Fruit fly (Drosophila melanogaster) whole organism, embryonic: ENCODE data around the gene Suv3.

Source experiments
- Adf1 ChIP-seq: fragments of 200-800 bp; sonication (Bioruptor generic); IDR thresholded peaks from 2 replicates; pipeline ENCODE4 v1.3.6; 2022; ENCODE audit warnings: missing biosample characterization, missing genetic modification characterization
- Atf-2 ChIP-seq: fragments of 200-800 bp; sonication (Bioruptor generic); optimal IDR thresholded peaks from 2 replicates; lab custom pipeline; 2016; ENCODE audit warnings: missing biosample characterization, missing genetic modification characterization
- CG10543 ChIP-seq: fragments of 200-800 bp; sonication (Bioruptor generic); optimal IDR thresholded peaks from 3 replicates; lab custom pipeline; 2017; ENCODE audit warnings: missing biosample characterization, mild to moderate bottlenecking, missing genetic modification characterization, moderate library complexity
- CG11398 ChIP-seq: fragments of 200-800 bp; sonication (Bioruptor generic); optimal IDR thresholded peaks from 2 replicates; lab custom pipeline; 2016; ENCODE audit warnings: missing biosample characterization, missing genetic modification characterization
- CG11456 ChIP-seq: fragments of 200-800 bp; sonication (Bioruptor generic); IDR thresholded peaks from 3 replicates; pipeline ENCODE4 v1.3.6; 2022; ENCODE audit warnings: missing biosample characterization, missing genetic modification characterization
- CG12744 ChIP-seq: fragments of 200-800 bp; sonication (Bioruptor generic); optimal IDR thresholded peaks from 2 replicates; lab custom pipeline; 2016; ENCODE audit warnings: missing biosample characterization, missing genetic modification characterization
- CG1602 ChIP-seq: fragments of 200-800 bp; sonication (Bioruptor generic); optimal IDR thresholded peaks from 3 replicates; lab custom pipeline; 2016; ENCODE audit warnings: missing biosample characterization, missing genetic modification characterization
- CG17186 ChIP-seq: fragments of 200-800 bp; sonication (Bioruptor generic); optimal IDR thresholded peaks from 3 replicates; lab custom pipeline; 2017; ENCODE audit warnings: missing biosample characterization, missing genetic modification reagents, missing genetic modification characterization
- CG17912 ChIP-seq: fragments of 200-800 bp; sonication (Bioruptor generic); optimal IDR thresholded peaks from 2 replicates; lab custom pipeline; 2018; ENCODE audit warnings: missing biosample characterization, mild to moderate bottlenecking, missing genetic modification characterization
- CG18262 ChIP-seq: fragments of 200-800 bp; optimal IDR thresholded peaks from 3 replicates; lab custom pipeline; 2019; ENCODE audit warnings: missing biosample characterization, mild to moderate bottlenecking, missing genetic modification characterization, moderate library complexity
- CG2129 ChIP-seq: fragments of 200-800 bp; sonication (Bioruptor generic); IDR thresholded peaks from 2 replicates; pipeline ENCODE4 v1.3.6; 2022; ENCODE audit warnings: missing biosample characterization, missing genetic modification characterization; ENCODE audit not compliant: partially characterized antibody
- CG2202 ChIP-seq: fragments of 200-800 bp; sonication (Bioruptor generic); optimal IDR thresholded peaks from 2 replicates; lab custom pipeline; 2018; ENCODE audit warnings: missing biosample characterization, mild to moderate bottlenecking, missing genetic modification characterization
- CG3065 ChIP-seq: fragments of 200-800 bp; sonication (Bioruptor generic); optimal IDR thresholded peaks from 2 replicates; lab custom pipeline; 2016; ENCODE audit warnings: missing biosample characterization, missing genetic modification characterization
- CG31388 ChIP-seq: fragments of 200-800 bp; sonication (Bioruptor generic); optimal IDR thresholded peaks from 2 replicates; lab custom pipeline; 2016; ENCODE audit warnings: missing biosample characterization, missing genetic modification characterization
- CG31441 ChIP-seq: fragments of 200-800 bp; sonication (Bioruptor generic); IDR thresholded peaks from 2 replicates; pipeline ENCODE4 v1.3.6; 2022; ENCODE audit warnings: missing biosample characterization, missing genetic modification characterization
- CG33557 ChIP-seq: fragments of 200-800 bp; sonication (Bioruptor generic); optimal IDR thresholded peaks from 2 replicates; lab custom pipeline; 2019; ENCODE audit warnings: missing biosample characterization, mild to moderate bottlenecking, missing genetic modification characterization, moderate library complexity
- CG4730 ChIP-seq: fragments of 200-800 bp; sonication (Bioruptor generic); IDR thresholded peaks from 2 replicates; pipeline ENCODE4 v1.3.6; 2022; ENCODE audit warnings: missing biosample characterization, missing genetic modification characterization
- CG6765 ChIP-seq: fragments of 200-800 bp; sonication (Bioruptor generic); optimal IDR thresholded peaks from 3 replicates; lab custom pipeline; 2017; ENCODE audit warnings: missing biosample characterization, mild to moderate bottlenecking, missing genetic modification characterization
- CG8944 ChIP-seq: fragments of 200-800 bp; sonication (Bioruptor generic); optimal IDR thresholded peaks from 3 replicates; lab custom pipeline; 2016; ENCODE audit warnings: missing biosample characterization, missing genetic modification characterization
- CG9932 ChIP-seq: fragments of 200-800 bp; sonication (Bioruptor generic); IDR thresholded peaks from 2 replicates; pipeline ENCODE4 v1.3.6; 2022; ENCODE audit warnings: missing biosample characterization, missing genetic modification characterization
- Chrac-16 ChIP-seq: fragments of 200-800 bp; sonication (Bioruptor generic); optimal IDR thresholded peaks from 3 replicates; lab custom pipeline; 2016; ENCODE audit warnings: missing biosample characterization, missing genetic modification characterization
- D19A ChIP-seq: fragments of 200-800 bp; optimal IDR thresholded peaks from 3 replicates; lab custom pipeline; 2019; ENCODE audit warnings: missing biosample characterization, mild to moderate bottlenecking, missing genetic modification characterization, moderate library complexity
- HLH3B ChIP-seq: fragments of 200-800 bp; sonication (Bioruptor generic); IDR thresholded peaks from 2 replicates; pipeline ENCODE4 v1.3.6; 2022; ENCODE audit warnings: missing biosample characterization, missing genetic modification characterization
- HLH54F ChIP-seq: fragments of 200-800 bp; sonication (Bioruptor generic); optimal IDR thresholded peaks from 3 replicates; lab custom pipeline; 2016; ENCODE audit warnings: missing biosample characterization, missing genetic modification characterization
- Hmx ChIP-seq: fragments of 200-800 bp; sonication (Bioruptor generic); optimal IDR thresholded peaks from 2 replicates; lab custom pipeline; 2016; ENCODE audit warnings: missing biosample characterization, missing genetic modification characterization
- Hr51 ChIP-seq, 2 experiments: fragments of 200-800 bp; sonication (Bioruptor generic); optimal IDR thresholded peaks; 2 replicates in 1 of 2; 3 replicates in 1 of 2; lab custom pipeline; 2016 to 2018; ENCODE audit warnings: missing biosample characterization in 2 of 2, missing genetic modification characterization in 2 of 2, mild to moderate bottlenecking in 1 of 2, moderate library complexity in 1 of 2
- MTF-1 ChIP-seq: fragments of 200-800 bp; sonication (Bioruptor generic); optimal IDR thresholded peaks from 2 replicates; lab custom pipeline; 2018; ENCODE audit warnings: missing biosample characterization, mild to moderate bottlenecking, missing genetic modification characterization, borderline replicate concordance
- Neu2 ChIP-seq: fragments of 200-800 bp; sonication (Bioruptor generic); optimal IDR thresholded peaks from 3 replicates; lab custom pipeline; 2016; ENCODE audit warnings: missing biosample characterization, missing genetic modification characterization, borderline replicate concordance
- Opbp ChIP-seq: fragments of 200-800 bp; sonication (Bioruptor generic); IDR thresholded peaks from 3 replicates; pipeline ENCODE4 v1.3.6; 2022; ENCODE audit warnings: missing biosample characterization, missing genetic modification characterization; ENCODE audit not compliant: partially characterized antibody
- Sox102F ChIP-seq: fragments of 200-800 bp; sonication (Bioruptor generic); optimal IDR thresholded peaks from 2 replicates; lab custom pipeline; 2018; ENCODE audit warnings: missing biosample characterization, mild to moderate bottlenecking, missing genetic modification characterization, moderate library complexity
- TFAM ChIP-seq: fragments of 200-800 bp; sonication (Bioruptor generic); optimal IDR thresholded peaks from 2 replicates; lab custom pipeline; 2017; ENCODE audit warnings: missing biosample characterization, missing genetic modification characterization, inconsistent platforms
- Xbp1 ChIP-seq: fragments of 200-800 bp; sonication (Bioruptor generic); optimal IDR thresholded peaks from 3 replicates; lab custom pipeline; 2016; ENCODE audit warnings: missing biosample characterization, mild to moderate bottlenecking, missing genetic modification characterization
- aop ChIP-seq: fragments of 200-800 bp; sonication (Bioruptor generic); IDR thresholded peaks from 2 replicates; pipeline ENCODE4 v1.3.6; 2022; ENCODE audit warnings: missing biosample characterization, missing genetic modification characterization
- bigmax ChIP-seq: fragments of 200-800 bp; sonication (Bioruptor generic); optimal IDR thresholded peaks from 2 replicates; lab custom pipeline; 2018; ENCODE audit warnings: missing biosample characterization, mild to moderate bottlenecking, missing genetic modification characterization
- br ChIP-seq: fragments of >200 bp; optimal IDR thresholded peaks from 2 replicates; lab custom pipeline; 2017
- cad ChIP-seq: fragments of >200 bp; optimal IDR thresholded peaks from 2 replicates; lab custom pipeline; 2017; ENCODE audit warnings: missing biosample characterization, missing genetic modification characterization
- dmrt99B ChIP-seq: fragments of 200-800 bp; sonication (Bioruptor generic); optimal IDR thresholded peaks from 2 replicates; lab custom pipeline; 2018; ENCODE audit warnings: missing biosample characterization, mild to moderate bottlenecking, missing genetic modification characterization, moderate library complexity
- emc ChIP-seq: fragments of 200-800 bp; sonication (Bioruptor generic); optimal IDR thresholded peaks from 2 replicates; lab custom pipeline; 2016; ENCODE audit warnings: missing biosample characterization, missing genetic modification characterization
- hb ChIP-seq: fragments of 200-800 bp; sonication (Bioruptor generic); IDR thresholded peaks from 3 replicates; pipeline ENCODE4 v1.3.6; 2022; ENCODE audit warnings: missing biosample characterization, missing genetic modification characterization; ENCODE audit not compliant: partially characterized antibody
- ken ChIP-seq: fragments of 200-800 bp; sonication (Bioruptor generic); IDR thresholded peaks from 3 replicates; pipeline ENCODE4 v1.3.6; 2022; ENCODE audit warnings: missing biosample characterization, missing genetic modification characterization
- lab ChIP-seq: fragments of 200-800 bp; sonication (Bioruptor generic); optimal IDR thresholded peaks from 3 replicates; lab custom pipeline; 2017; ENCODE audit warnings: missing biosample characterization, missing genetic modification characterization, mild to moderate bottlenecking, moderate library complexity, missing genetic modification reagents
- maf-S ChIP-seq: fragments of 200-800 bp; sonication (Bioruptor generic); optimal IDR thresholded peaks from 2 replicates; lab custom pipeline; 2016; ENCODE audit warnings: missing biosample characterization, missing genetic modification characterization
- pho ChIP-seq: fragments of 200-800 bp; sonication (Bioruptor generic); optimal IDR thresholded peaks from 2 replicates; lab custom pipeline; 2016; ENCODE audit warnings: missing biosample characterization, missing genetic modification characterization
- pnt ChIP-seq: fragments of 200-800 bp; sonication (Bioruptor generic); optimal IDR thresholded peaks from 3 replicates; lab custom pipeline; 2016; ENCODE audit warnings: missing biosample characterization, missing genetic modification characterization
- ranshi ChIP-seq: fragments of 200-800 bp; sonication (Bioruptor generic); IDR thresholded peaks from 2 replicates; pipeline ENCODE4 v1.3.6; 2022; ENCODE audit warnings: missing biosample characterization, missing genetic modification characterization
- sc ChIP-seq, 3 experiments: fragments of >200 bp in 2 of 3; fragments of 200-800 bp in 1 of 3; sonication (Bioruptor generic) in 1 of 3; optimal IDR thresholded peaks; 2 replicates in 2 of 3; 3 replicates in 1 of 3; lab custom pipeline; 2017; ENCODE audit warnings: mild to moderate bottlenecking in 1 of 3, missing biosample characterization in 1 of 3, missing genetic modification characterization in 1 of 3, missing genetic modification reagents in 1 of 3
- schlank ChIP-seq: fragments of 200-800 bp; sonication (Bioruptor generic); optimal IDR thresholded peaks from 2 replicates; lab custom pipeline; 2018; ENCODE audit warnings: missing biosample characterization, mild to moderate bottlenecking, missing genetic modification characterization
- zen ChIP-seq: fragments of 200-800 bp; sonication (Bioruptor generic); optimal IDR thresholded peaks from 3 replicates; lab custom pipeline; 2018; ENCODE audit warnings: missing biosample characterization, mild to moderate bottlenecking, missing genetic modification characterization, moderate library complexity
- zen2 ChIP-seq: fragments of 200-800 bp; sonication (Bioruptor generic); IDR thresholded peaks from 3 replicates; pipeline ENCODE4 v1.3.6; 2022; ENCODE audit warnings: missing biosample characterization, missing genetic modification characterization; ENCODE audit not compliant: partially characterized antibody

Suv3 gene

DNA sequence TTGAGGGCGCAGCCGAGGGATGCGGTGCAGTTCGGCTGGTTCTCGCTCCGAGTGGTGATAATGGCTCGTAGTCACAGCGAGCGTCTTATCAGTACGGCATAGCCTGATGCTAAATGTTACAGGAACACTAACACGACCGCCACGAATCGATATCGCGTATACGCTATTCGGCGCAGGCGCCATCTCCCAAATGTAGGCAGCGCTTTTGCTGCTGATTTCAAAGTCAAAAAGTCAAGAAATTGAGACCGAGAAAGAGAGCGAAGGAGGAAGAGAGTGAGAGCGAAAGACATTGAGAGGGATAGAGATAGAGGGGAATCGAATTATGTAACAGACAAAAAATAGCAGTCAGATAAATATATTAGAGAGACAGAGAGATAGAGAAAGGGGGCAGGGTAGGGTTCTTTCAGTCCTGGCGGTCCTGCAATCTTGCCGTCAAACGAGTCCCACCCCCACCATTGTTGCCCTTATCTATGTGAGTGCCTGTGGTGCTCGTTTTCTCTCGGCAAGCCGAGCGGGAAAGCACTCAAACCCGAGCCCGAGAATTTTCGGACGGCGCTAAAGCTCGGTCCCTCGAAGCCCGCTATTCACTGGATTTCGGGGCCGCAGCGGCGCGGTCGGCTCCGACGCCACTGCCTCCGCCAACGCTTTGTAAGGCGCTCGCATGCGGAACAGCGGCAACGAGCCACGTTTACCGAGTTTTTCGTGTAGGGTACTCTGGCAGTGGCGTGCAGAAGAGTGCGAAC is 30.1 kb upstream of the Suv3 start (continued):
- TF ChIP-seq CG12744 (GFP tag; lab: Kevin White, UChicago), result peak; percentile 18
- TF ChIP-seq Chrac-16 (GFP tag; lab: Kevin White, UChicago), result no peak
- peak in 1 of 2 experiments; percentile 66 for TF ChIP-seq Hr51 (GFP tag; optimal IDR thresholded peaks at IDR 0.05; lab: Kevin White, UChicago)
- peak; percentile 9 for TF ChIP-seq CG10543
- TF ChIP-seq dmrt99B, result no peak
- TF ChIP-seq CG31388 (GFP tag; lab: Kevin White, UChicago), result no peak
- TF ChIP-seq CG2202 (tag; lab: Kevin White, UChicago), result no peak
- TF ChIP-seq CG6765 (GFP tag; lab: Kevin White, UChicago), result no peak
- no peak for TF ChIP-seq br (lab: Kevin White, UChicago)
- no peak for TF ChIP-seq bigmax (GFP tag; lab: Kevin White, UChicago)
- no peak for TF ChIP-seq CG3065
- TF ChIP-seq pnt, result no peak
- no peak for TF ChIP-seq CG33557 (GFP tag; lab: Kevin White, UChicago)
- no peak for TF ChIP-seq CG18262 (tag; lab: Kevin White, UChicago)
- TF ChIP-seq zen, result no peak
- TF ChIP-seq maf-S, result no peak
- no peak for TF ChIP-seq ken
- no peak for TF ChIP-seq HLH3B (GFP tag; lab: Robert Waterston, UW)
- no peak for TF ChIP-seq pho (GFP tag; lab: Kevin White, UChicago)
- TF ChIP-seq ranshi (GFP tag; lab: Robert Waterston, UW), result no peak
- TF ChIP-seq CG9932 (GFP tag; lab: Robert Waterston, UW), result 0 out of 2 replicates have a peak, but pooled peaks have one; percentile 17
- no peak for TF ChIP-seq D19A
- peak; percentile 41 for TF ChIP-seq lab (GFP tag; lab: Kevin White, UChicago)
- no peak for TF ChIP-seq CG11398 (GFP tag; lab: Kevin White, UChicago)
- TF ChIP-seq CG11456 (GFP tag; lab: Robert Waterston, UW), result 0 out of 3 replicates have a peak, but pooled peaks have one; percentile 49
- TF ChIP-seq MTF-1, result no peak
- TF ChIP-seq sc (optimal IDR thresholded peaks at IDR 0.05; lab: Kevin White, UChicago), result no peak
- no peak for TF ChIP-seq sc (GFP tag; optimal IDR thresholded peaks at IDR 0.05; lab: Kevin White, UChicago)
- no peak for TF ChIP-seq Hmx (GFP tag; lab: Kevin White, UChicago)
- TF ChIP-seq Opbp (GFP tag; lab: Robert Waterston, UW), result no peak
- no peak for TF ChIP-seq CG8944 (GFP tag; lab: Kevin White, UChicago)
- no peak for TF ChIP-seq cad (GFP tag; lab: Kevin White, UChicago)
- TF ChIP-seq hb (GFP tag; lab: Robert Waterston, UW), result no peak
- peak; percentile 78 for TF ChIP-seq Adf1 (GFP tag; lab: Robert Waterston, UW)
- no peak for TF ChIP-seq Sox102F (GFP tag; lab: Kevin White, UChicago)
- no peak for TF ChIP-seq CG4730
- TF ChIP-seq CG31441 (GFP tag; lab: Robert Waterston, UW), result no peak
- TF ChIP-seq emc (GFP tag; lab: Kevin White, UChicago), result no peak
- TF ChIP-seq Atf-2 (GFP tag; lab: Kevin White, UChicago), result no peak
- TF ChIP-seq CG1602 (GFP tag; lab: Kevin White, UChicago), result no peak
- TF ChIP-seq CG17186, result no peak
- TF ChIP-seq aop, result no peak
- TF ChIP-seq schlank (tag; lab: Kevin White, UChicago), result no peak
- no peak for TF ChIP-seq HLH54F (GFP tag; lab: Kevin White, UChicago)
- TF ChIP-seq zen2 (GFP tag; lab: Robert Waterston, UW), result 0 out of 3 replicates have a peak, but pooled peaks have one; percentile 31
- no peak for TF ChIP-seq CG17912
- TF ChIP-seq Neu2 (GFP tag; lab: Kevin White, UChicago), result no peak
- TF ChIP-seq TFAM (GFP tag; lab: Kevin White, UChicago), result no peak
- no peak for TF ChIP-seq Xbp1 (GFP tag; lab: Kevin White, UChicago)
- TF ChIP-seq CG2129 (GFP tag; lab: Robert Waterston, UW), result no peak
